Fruit fly (Drosophila melanogaster): ENCODE measurements around the gene prd.

Gene prd

dm6 chr2L:12045578-12045940 is 40.1 kb downstream of the prd start:
- TF ChIP-seq pan (optimal IDR thresholded peaks at IDR 0.05) (no peak), EcR (GFP tag; optimal IDR thresholded peaks at IDR 0.05) (peak in 1 of 2 experiments; percentile 42)

DNA sequence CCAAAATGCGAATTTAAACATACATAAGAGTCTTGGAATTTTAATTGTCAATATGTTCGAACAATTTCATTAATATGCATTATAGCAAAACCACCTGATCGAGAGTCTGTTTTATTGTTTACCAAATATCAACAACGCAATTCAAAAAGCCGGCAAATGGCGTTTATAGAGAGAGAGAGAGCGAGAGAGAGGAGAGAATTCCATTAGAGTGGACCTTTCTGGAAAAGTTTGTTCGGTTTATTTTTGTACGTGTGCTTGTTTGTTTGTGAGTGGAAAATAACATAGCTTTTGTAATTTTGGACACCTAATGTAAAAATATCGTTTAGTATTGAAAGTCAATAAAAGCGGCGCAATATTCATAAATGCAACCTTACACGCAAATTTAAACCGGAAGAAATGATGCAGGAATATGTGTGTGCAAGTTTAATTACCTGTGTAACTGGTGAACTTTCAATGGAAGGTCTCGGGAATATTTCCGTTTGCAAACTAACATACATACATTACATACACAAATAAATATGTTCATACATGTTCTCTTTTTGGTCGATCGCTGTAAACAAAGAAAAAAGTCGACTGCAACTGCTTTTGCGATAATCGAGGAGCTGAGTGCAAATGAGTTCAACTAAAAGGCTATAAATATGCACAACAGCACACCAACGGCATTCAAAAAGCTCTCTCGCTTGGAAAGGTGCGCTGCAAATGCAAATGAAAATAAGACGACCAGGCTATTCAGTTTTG is 40.8 kb downstream of the prd start, which contains the start of gene CG6785:
CG6785 (minus strand) TSS at position 588 of the 738 bp plus-strand sequence.
- TF ChIP-seq pan (optimal IDR thresholded peaks at IDR 0.05): no peak
- no peak for TF ChIP-seq CG8478 (optimal IDR thresholded peaks at IDR 0.05)
- TF ChIP-seq psq (optimal IDR thresholded peaks at IDR 0.05): no peak
- no peak for TF ChIP-seq Dll (optimal IDR thresholded peaks at IDR 0.05)
- TF ChIP-seq usp (GFP tag; optimal IDR thresholded peaks at IDR 0.05): no peak
- no peak for TF ChIP-seq EcR (GFP tag; optimal IDR thresholded peaks at IDR 0.05)

DNA sequence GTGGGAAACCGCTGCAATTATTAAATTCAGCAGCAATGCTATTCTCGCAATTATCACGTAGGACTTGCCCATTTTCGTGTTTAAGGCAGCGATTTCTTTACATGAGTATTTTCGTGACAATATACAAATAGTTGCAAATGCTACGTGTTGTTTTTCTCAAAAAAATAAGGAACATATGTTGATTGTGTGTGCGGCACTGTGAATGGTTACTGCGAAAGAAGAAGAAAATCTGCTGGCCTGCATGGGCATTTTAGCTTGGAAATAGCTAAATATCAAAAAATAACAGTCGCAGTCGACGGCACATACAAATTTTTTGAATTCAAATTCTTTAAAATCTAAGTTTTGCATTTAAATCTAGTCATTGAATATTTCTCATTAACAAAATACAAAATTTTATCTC is 45.1 kb downstream of the prd start, which contains the start of gene CG6766:
CG6766 (minus strand) TSS at position 180 of the 400 bp plus-strand sequence.
- no peak for TF ChIP-seq usp (GFP tag; optimal IDR thresholded peaks at IDR 0.05)
- TF ChIP-seq EcR (GFP tag; optimal IDR thresholded peaks at IDR 0.05): no peak
- TF ChIP-seq CG8478 (optimal IDR thresholded peaks at IDR 0.05): no peak
- TF ChIP-seq psq (optimal IDR thresholded peaks at IDR 0.05): no peak
- TF ChIP-seq pan (optimal IDR thresholded peaks at IDR 0.05): no peak
- no peak for TF ChIP-seq Dll (optimal IDR thresholded peaks at IDR 0.05)

DNA sequence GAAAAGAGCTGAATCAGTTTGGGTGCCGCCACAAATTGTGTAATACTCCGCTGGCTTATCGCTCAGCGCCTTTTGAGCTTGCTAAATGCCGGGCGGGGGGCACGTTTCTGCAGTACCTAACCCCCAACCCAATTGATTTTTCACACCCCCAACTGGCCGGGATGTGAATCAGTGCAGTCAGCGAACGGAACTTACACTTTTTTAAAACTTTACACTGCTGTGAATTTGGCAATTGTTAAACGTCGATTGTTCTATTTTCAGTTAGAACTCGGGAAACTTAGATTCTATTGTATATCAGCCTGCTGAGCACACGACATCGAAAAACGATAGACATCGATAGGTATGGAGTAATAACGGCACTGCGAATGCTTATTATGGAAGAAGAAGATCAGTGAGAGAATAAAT is 47.4 kb downstream of the prd start, which contains the start of gene Tom70:
Tom70 (minus strand) TSS at position 335 of the 405 bp plus-strand sequence.
- no peak for TF ChIP-seq CG8478 (optimal IDR thresholded peaks at IDR 0.05)

- TF ChIP-seq Dll (optimal IDR thresholded peaks at IDR 0.05): no peak
- no peak for TF ChIP-seq CG8478 (optimal IDR thresholded peaks at IDR 0.05)
- TF ChIP-seq EcR (GFP tag; optimal IDR thresholded peaks at IDR 0.05): no peak
- TF ChIP-seq psq (optimal IDR thresholded peaks at IDR 0.05): no peak
- no peak for TF ChIP-seq pan (optimal IDR thresholded peaks at IDR 0.05)
- no peak for TF ChIP-seq usp (GFP tag; optimal IDR thresholded peaks at IDR 0.05)
Observed at dm6 chr2L:12033890-12034289, 51.7 kb downstream of the prd start, which contains the start of gene CG18788. CG18788 (plus strand) TSS chr2L:12034190.
